Worm (Caenorhabditis elegans) whole organism, mixed stage, embryonic: ENCODE results near the gene rbm-22.

ENCODE experiments used
- ces-1 ChIP-seq: fragments of 150-350 bp; optimal IDR thresholded peaks from 2 replicates; lab custom pipeline; 2014; ENCODE audit warnings: missing biosample characterization, missing genetic modification reagents, missing genetic modification characterization
- cnd-1 ChIP-seq: fragments of 200-800 bp; sonication (Bioruptor generic); optimal IDR thresholded peaks from 2 replicates; lab custom pipeline; 2018; ENCODE audit warnings: mild to moderate bottlenecking, missing genetic modification characterization, missing compliant biosample characterization
- elt-1 ChIP-seq: sonication (generic microtip); optimal IDR thresholded peaks from 2 replicates; lab custom pipeline; 2017; ENCODE audit warnings: missing genetic modification characterization, mild to moderate bottlenecking, missing compliant biosample characterization, antibody characterized with exemption, moderate library complexity, borderline replicate concordance; ENCODE audit not compliant: insufficient read depth
- snpc-4 ChIP-seq: fragments of 150-350 bp; optimal IDR thresholded peaks from 2 replicates; lab custom pipeline; 2014; ENCODE audit warnings: missing biosample characterization, missing genetic modification characterization
- unc-39 ChIP-seq: fragments of 150-350 bp; optimal IDR thresholded peaks from 2 replicates; lab custom pipeline; 2014; ENCODE audit warnings: missing biosample characterization, missing genetic modification characterization

DNA sequence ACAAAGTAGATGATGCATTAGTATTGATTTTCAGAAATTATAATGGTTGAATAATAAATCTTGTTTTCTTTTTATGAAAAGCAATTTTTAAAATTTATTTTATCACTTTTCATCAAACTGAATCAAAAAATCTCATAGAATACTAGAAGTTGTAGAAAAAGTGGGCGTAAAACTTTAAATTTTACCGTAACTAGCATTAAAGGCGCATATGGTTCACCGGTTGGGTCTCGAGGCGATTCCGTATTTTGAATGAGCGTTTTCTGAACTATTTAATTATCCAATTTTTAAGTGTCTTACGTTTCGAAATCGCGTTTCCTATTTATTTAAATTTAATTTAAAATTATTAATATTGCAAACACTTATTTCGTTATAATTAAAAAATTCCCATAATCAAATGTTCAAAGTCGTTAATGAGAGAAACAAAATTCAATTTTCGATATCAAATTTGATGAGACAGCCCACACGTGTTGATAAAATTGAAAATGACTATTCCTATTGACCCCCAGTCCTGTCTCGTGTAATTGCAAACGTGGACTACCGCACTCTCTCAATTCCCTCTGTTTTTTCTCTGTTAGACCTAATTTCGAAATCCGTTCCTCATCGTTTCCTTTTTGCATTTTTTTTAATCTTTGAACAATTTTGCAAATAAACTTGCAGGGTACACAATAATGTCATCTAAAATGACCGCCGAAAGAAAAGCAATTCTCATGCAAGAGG, 2.7 kb upstream of the rbm-22 start, which contains the start of the genes T11G6.2 and hars-1:
- TF ChIP-seq snpc-4 (tag; lab: Kevin White, UChicago), result no peak
- TF ChIP-seq elt-1 (tag; lab: Kevin White, UChicago), result no peak
- TF ChIP-seq cnd-1 (tag; lab: Kevin White, UChicago), result no peak
- no peak for TF ChIP-seq ces-1 (GFP tag; lab: Kevin White, UChicago)
- no peak for TF ChIP-seq unc-39 (tag; lab: Kevin White, UChicago)
